Fruit fly (Drosophila melanogaster) whole organism, pupa: ENCODE measurements around the gene CG7985.

Experiments used
- CG10348 ChIP-seq: fragments of 200-800 bp; sonication (Bioruptor generic); IDR thresholded peaks from 2 replicates; pipeline ENCODE4 v1.3.6; 2022; ENCODE audit warnings: missing biosample characterization, missing genetic modification characterization
- CG12605 ChIP-seq: fragments of 200-800 bp; sonication (Bioruptor generic); IDR thresholded peaks from 2 replicates; pipeline ENCODE4 v1.3.6; 2022; ENCODE audit warnings: missing biosample characterization, missing genetic modification characterization
- CG17806 ChIP-seq: fragments of 200-800 bp; sonication (Bioruptor generic); optimal IDR thresholded peaks from 2 replicates; lab custom pipeline; 2018; ENCODE audit warnings: missing biosample characterization, mild to moderate bottlenecking, missing genetic modification characterization, moderate library complexity
- CG8301 ChIP-seq: fragments of 200-800 bp; sonication (Bioruptor generic); optimal IDR thresholded peaks from 2 replicates; lab custom pipeline; 2018; ENCODE audit warnings: missing biosample characterization, mild to moderate bottlenecking, missing genetic modification characterization
- EcR ChIP-seq: fragments of 200-800 bp; sonication (Bioruptor generic); optimal IDR thresholded peaks from 3 replicates; lab custom pipeline; 2019; ENCODE audit warnings: missing biosample characterization, missing genetic modification characterization, mild to moderate bottlenecking, moderate library complexity, missing genetic modification reagents
- Pif1B ChIP-seq: fragments of 200-800 bp; sonication (Bioruptor generic); optimal IDR thresholded peaks from 3 replicates; lab custom pipeline; 2016; ENCODE audit warnings: missing biosample characterization, missing genetic modification characterization
- fd96Ca ChIP-seq: fragments of 200-800 bp; sonication (Bioruptor generic); IDR thresholded peaks from 3 replicates; pipeline ENCODE4 v1.3.6; 2022; ENCODE audit warnings: missing biosample characterization, missing genetic modification characterization
- gl ChIP-seq: fragments of 200-800 bp; sonication (Bioruptor generic); optimal IDR thresholded peaks from 2 replicates; lab custom pipeline; 2018; ENCODE audit warnings: missing biosample characterization, mild to moderate bottlenecking, missing genetic modification characterization

DNA sequence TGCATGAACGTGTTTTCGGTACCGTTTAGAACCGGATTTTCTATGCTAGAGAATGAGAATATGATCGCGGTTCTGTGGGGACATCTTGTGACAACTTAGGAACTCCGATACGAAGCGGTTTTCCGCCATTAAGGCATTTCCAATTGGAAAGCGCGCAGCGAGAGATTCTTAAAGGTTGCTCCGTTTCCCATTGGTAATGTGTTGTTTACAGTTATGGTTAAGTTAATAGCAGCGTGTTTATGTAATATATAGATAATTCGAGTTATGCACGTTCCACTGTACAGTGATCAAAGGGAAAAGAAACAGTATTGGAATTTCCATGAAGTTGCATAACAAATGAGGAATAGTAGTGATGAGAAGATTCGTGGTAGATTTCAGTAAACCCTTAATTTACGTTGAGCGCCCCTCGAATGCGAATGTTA lies 30.7 kb upstream of the CG7985 start:
- TF ChIP-seq fd96Ca (GFP tag; lab: Robert Waterston, UW) (no peak), CG12605 (no peak), CG10348 (no peak), EcR (GFP tag; lab: Kevin White, UChicago) (no peak), CG17806 (tag; lab: Kevin White, UChicago) (peak; percentile 20), gl (tag; lab: Kevin White, UChicago) (no peak), CG8301 (peak; percentile 49), Pif1B (GFP tag; lab: Kevin White, UChicago) (peak; percentile 31)
